Worm (Caenorhabditis elegans) whole organism, L4/young adult: ENCODE measurements around the gene F46G11.4.

Source experiments
- W03F9.2 ChIP-seq: fragments of 150-350 bp; optimal IDR thresholded peaks from 2 replicates; lab custom pipeline; 2014; ENCODE audit warnings: missing biosample characterization, missing genetic modification characterization
- him-1 ChIP-seq: sonication (generic microtip); optimal IDR thresholded peaks from 2 replicates; lab custom pipeline; 2016; ENCODE audit warnings: missing genotype, missing genetic modification reagents, missing genetic modification characterization, missing compliant biosample characterization

ce11 chrX:5841060-5841642 lies 42.6 kb upstream of the F46G11.4 start, which contains the start of gene puf-9:
- peak; percentile 83 for TF ChIP-seq W03F9.2 (tag; lab: Kevin White, UChicago)
- peak; percentile 96 for TF ChIP-seq him-1 (tag; lab: Kevin White, UChicago)
